Worm (Caenorhabditis elegans) whole organism, L3 larva: Measurements from ENCODE around the gene rps-30.

Experiments used
- ZK546.5 ChIP-seq: sonication (generic microtip); optimal IDR thresholded peaks from 2 replicates; lab custom pipeline; 2017; ENCODE audit warnings: missing biosample characterization, missing genetic modification characterization
- daf-12 ChIP-seq: fragments of 150-350 bp; optimal IDR thresholded peaks from 2 replicates; lab custom pipeline; 2014; ENCODE audit warnings: missing biosample characterization, missing genetic modification reagents, missing genetic modification characterization
- elt-2 ChIP-seq: sonication (generic microtip); optimal IDR thresholded peaks from 2 replicates; lab custom pipeline; 2016; ENCODE audit warnings: missing genetic modification reagents, mild to moderate bottlenecking, missing genetic modification characterization, missing compliant biosample characterization
- mdl-1 ChIP-seq: fragments of 150-350 bp; optimal IDR thresholded peaks from 2 replicates; lab custom pipeline; 2014; ENCODE audit warnings: missing biosample characterization, missing genetic modification characterization
- nhr-237 ChIP-seq: fragments of 150-350 bp; optimal IDR thresholded peaks from 2 replicates; lab custom pipeline; 2014; ENCODE audit warnings: missing biosample characterization, missing genetic modification characterization
- nhr-28 ChIP-seq: fragments of 150-350 bp; optimal IDR thresholded peaks from 2 replicates; lab custom pipeline; 2014; ENCODE audit warnings: missing biosample characterization, missing genetic modification characterization
- snpc-4 ChIP-seq: fragments of 150-350 bp; optimal IDR thresholded peaks from 2 replicates; lab custom pipeline; 2014; ENCODE audit warnings: missing biosample characterization, missing genetic modification characterization
- unc-62 ChIP-seq: fragments of 150-350 bp; sonication (generic microtip); optimal IDR thresholded peaks from 4 replicates; lab custom pipeline; 2014; ENCODE audit warnings: missing biosample characterization, missing genetic modification reagents, missing genetic modification characterization
- zag-1 ChIP-seq: fragments of 150-350 bp; optimal IDR thresholded peaks from 2 replicates; lab custom pipeline; 2014; ENCODE audit warnings: missing biosample characterization, missing genetic modification characterization
- ztf-11 ChIP-seq: fragments of 150-350 bp; optimal IDR thresholded peaks from 2 replicates; lab custom pipeline; 2014; ENCODE audit warnings: missing biosample characterization, missing genetic modification characterization

DNA sequence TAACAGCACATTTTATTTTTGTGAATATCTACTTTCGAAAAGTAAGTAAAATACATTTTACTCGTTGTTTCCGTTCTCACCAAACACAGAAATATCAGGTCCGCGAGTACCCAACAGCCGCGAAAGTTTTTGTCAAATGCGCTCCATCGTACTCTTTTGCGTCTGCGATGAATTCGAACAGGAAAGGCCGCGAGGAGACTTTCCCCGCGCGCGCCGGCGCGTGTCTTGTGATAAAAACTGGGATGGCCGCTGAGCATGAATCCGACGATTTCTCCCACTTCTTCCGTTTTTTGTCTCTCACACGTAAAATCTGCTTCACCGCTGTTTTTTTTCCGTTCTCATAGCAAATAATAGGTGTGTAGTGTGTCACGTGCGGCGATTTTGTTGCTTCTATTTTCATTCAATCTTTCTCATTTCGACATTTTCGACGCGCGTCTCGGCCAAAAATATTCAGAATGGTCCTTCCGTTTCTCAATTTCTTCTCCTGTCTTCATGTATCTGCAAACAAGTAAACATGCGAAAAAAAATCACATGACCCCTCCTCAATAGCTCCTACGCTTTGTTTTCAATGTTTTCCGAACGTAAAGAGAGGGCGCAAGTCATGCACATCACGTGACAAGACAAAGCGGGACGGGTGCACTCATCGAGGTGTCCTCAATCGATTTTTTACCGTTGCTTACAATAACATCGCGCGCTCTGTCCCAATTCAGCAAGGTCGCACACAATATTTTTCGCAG, 27.9 kb downstream of the rps-30 start, which contains the start of gene uvs-1:
- TF ChIP-seq ZK546.5 (tag; lab: Kevin White, UChicago) = no peak
- no peak for TF ChIP-seq nhr-28 (tag; lab: Kevin White, UChicago)
- peak; percentile 24 for TF ChIP-seq elt-2 (tag; lab: Kevin White, UChicago)
- TF ChIP-seq unc-62 (GFP tag; lab: Kevin White, UChicago) = no peak
- TF ChIP-seq mdl-1 (tag; lab: Kevin White, UChicago) = no peak
- no peak for TF ChIP-seq ztf-11 (tag; lab: Kevin White, UChicago)
- TF ChIP-seq zag-1 (tag; lab: Kevin White, UChicago) = no peak
- no peak for TF ChIP-seq daf-12 (tag; lab: Kevin White, UChicago)
- TF ChIP-seq nhr-237 (tag; lab: Kevin White, UChicago) = no peak
- peak; percentile 30 for TF ChIP-seq snpc-4 (tag; lab: Kevin White, UChicago)
